Worm (Caenorhabditis elegans) whole organism, late embryonic: ENCODE data around the gene Y59E9AL.36.
A peak's percentile ranks its signal among the peaks of the same experiment; 100 is the strongest.
"Not testable (repeated sequence)": the region's sequence is repeated elsewhere in the genome, so short reads cannot be mapped to it uniquely, and the experiment has no call there.

Experiments
- C38D4.7 ChIP-seq: fragments of 200-800 bp; sonication (Bioruptor generic); optimal IDR thresholded peaks from 2 replicates; lab custom pipeline; 2018; ENCODE audit warnings: mild to moderate bottlenecking, missing genetic modification characterization, moderate library complexity, missing compliant biosample characterization
- K02D7.2 ChIP-seq: sonication (generic microtip); optimal IDR thresholded peaks from 2 replicates; lab custom pipeline; 2017; ENCODE audit warnings: mild to moderate bottlenecking, missing genetic modification characterization, missing compliant biosample characterization
- Y22D7AL.16 ChIP-seq: sonication (generic microtip); optimal IDR thresholded peaks from 2 replicates; lab custom pipeline; 2016; ENCODE audit warnings: missing genetic modification characterization, missing compliant biosample characterization
- ahr-1 ChIP-seq: sonication (generic microtip); optimal IDR thresholded peaks from 2 replicates; lab custom pipeline; 2016; ENCODE audit warnings: missing genetic modification characterization, missing compliant biosample characterization
- ama-1 ChIP-seq: fragments of 150-350 bp; optimal IDR thresholded peaks from 2 replicates; lab custom pipeline; 2014
- ceh-14 ChIP-seq: sonication (generic microtip); optimal IDR thresholded peaks from 2 replicates; lab custom pipeline; 2016; ENCODE audit warnings: missing genotype, missing genetic modification characterization, missing compliant biosample characterization
- ceh-18 ChIP-seq: sonication (generic microtip); optimal IDR thresholded peaks from 2 replicates; lab custom pipeline; 2016; ENCODE audit warnings: missing genetic modification characterization, missing compliant biosample characterization
- ceh-22 ChIP-seq: sonication (generic microtip); optimal IDR thresholded peaks from 2 replicates; lab custom pipeline; 2017; ENCODE audit warnings: missing biosample characterization, missing genetic modification characterization
- ceh-34 ChIP-seq: sonication (generic microtip); optimal IDR thresholded peaks from 2 replicates; lab custom pipeline; 2016; ENCODE audit warnings: mild to moderate bottlenecking, missing genetic modification characterization, missing compliant biosample characterization
- dmd-4 ChIP-seq: sonication (generic microtip); optimal IDR thresholded peaks from 2 replicates; lab custom pipeline; 2016; ENCODE audit warnings: borderline replicate concordance, missing genetic modification characterization, missing compliant biosample characterization
- elt-2 ChIP-seq: sonication (generic microtip); optimal IDR thresholded peaks from 2 replicates; lab custom pipeline; 2016; ENCODE audit warnings: missing genetic modification reagents, missing genetic modification characterization, missing compliant biosample characterization
- elt-4 ChIP-seq: sonication (generic microtip); optimal IDR thresholded peaks from 2 replicates; lab custom pipeline; 2016; ENCODE audit warnings: missing genetic modification characterization, missing compliant biosample characterization
- eyg-1 ChIP-seq: sonication (generic microtip); optimal IDR thresholded peaks from 2 replicates; lab custom pipeline; 2016; ENCODE audit warnings: missing genotype, missing genetic modification characterization, missing compliant biosample characterization
- gmeb-2 ChIP-seq: sonication (generic microtip); optimal IDR thresholded peaks from 2 replicates; lab custom pipeline; 2016; ENCODE audit warnings: missing genetic modification characterization, inconsistent platforms, missing compliant biosample characterization
- hlh-13 ChIP-seq: fragments of 200-800 bp; sonication (Bioruptor generic); optimal IDR thresholded peaks from 2 replicates; lab custom pipeline; 2018; ENCODE audit warnings: mild to moderate bottlenecking, missing genetic modification characterization, missing compliant biosample characterization
- hlh-30 ChIP-seq: sonication (generic microtip); optimal IDR thresholded peaks from 2 replicates; lab custom pipeline; 2017; ENCODE audit warnings: antibody characterized with exemption, missing genetic modification characterization, missing compliant biosample characterization; ENCODE audit not compliant: insufficient read depth
- hlh-6 ChIP-seq: sonication (generic microtip); optimal IDR thresholded peaks from 2 replicates; lab custom pipeline; 2016; ENCODE audit warnings: missing genotype, missing genetic modification characterization, missing compliant biosample characterization
- hlh-8 ChIP-seq: sonication (generic microtip); optimal IDR thresholded peaks from 2 replicates; lab custom pipeline; 2016; ENCODE audit warnings: missing genotype, missing genetic modification characterization, missing compliant biosample characterization
- lim-6 ChIP-seq: sonication (generic microtip); optimal IDR thresholded peaks from 2 replicates; lab custom pipeline; 2016; ENCODE audit warnings: missing genetic modification characterization, missing compliant biosample characterization
- lin-11 ChIP-seq: fragments of 200-800 bp; sonication (Bioruptor generic); optimal IDR thresholded peaks from 2 replicates; lab custom pipeline; 2018; ENCODE audit warnings: mild to moderate bottlenecking, missing genetic modification characterization, missing compliant biosample characterization
- madf-2 ChIP-seq: sonication (generic microtip); optimal IDR thresholded peaks from 2 replicates; lab custom pipeline; 2017; ENCODE audit warnings: missing genetic modification characterization, missing compliant biosample characterization
- odd-2 ChIP-seq: sonication (generic microtip); optimal IDR thresholded peaks from 2 replicates; lab custom pipeline; 2017; ENCODE audit warnings: antibody characterized with exemption, mild to moderate bottlenecking, missing genetic modification characterization, missing compliant biosample characterization
- pag-3 ChIP-seq: sonication (generic microtip); optimal IDR thresholded peaks from 2 replicates; lab custom pipeline; 2016; ENCODE audit warnings: missing compliant biosample characterization, missing genetic modification characterization, borderline replicate concordance
- pros-1 ChIP-seq: fragments of 150-350 bp; optimal IDR thresholded peaks from 2 replicates; lab custom pipeline; 2014; ENCODE audit warnings: missing biosample characterization, missing genetic modification reagents, missing genetic modification characterization
- ref-2 ChIP-seq: sonication (generic microtip); optimal IDR thresholded peaks from 2 replicates; lab custom pipeline; 2016; ENCODE audit warnings: missing genetic modification characterization, missing compliant biosample characterization
- rnt-1 ChIP-seq: sonication (generic microtip); optimal IDR thresholded peaks from 2 replicates; lab custom pipeline; 2016; ENCODE audit warnings: missing genetic modification characterization, missing compliant biosample characterization
- sdc-2 ChIP-seq: sonication (generic microtip); optimal IDR thresholded peaks from 2 replicates; lab custom pipeline; 2016; ENCODE audit warnings: missing genotype, missing genetic modification characterization, missing compliant biosample characterization
- tbx-2 ChIP-seq: sonication (generic microtip); optimal IDR thresholded peaks from 2 replicates; lab custom pipeline; 2016; ENCODE audit warnings: missing genetic modification characterization, missing compliant biosample characterization
- tbx-7 ChIP-seq: sonication (generic microtip); optimal IDR thresholded peaks from 2 replicates; lab custom pipeline; 2016; ENCODE audit warnings: missing genotype, missing genetic modification characterization, missing compliant biosample characterization
- unc-3 ChIP-seq, 2 experiments: fragments of 200-800 bp in 1 of 2; sonication (Bioruptor generic) in 1 of 2; sonication (generic microtip) in 1 of 2; conservative IDR thresholded peaks in 1 of 2; optimal IDR thresholded peaks in 1 of 2; 2 replicates each; pipeline versions ENCODE4 v1.3.6 to Lab custom; 2016 to 2022; ENCODE audit warnings: missing compliant biosample characterization in 2 of 2, missing genetic modification characterization in 2 of 2, missing genetic modification reagents in 1 of 2
- unc-55 ChIP-seq: sonication (generic microtip); optimal IDR thresholded peaks from 2 replicates; lab custom pipeline; 2017; ENCODE audit warnings: missing biosample characterization, missing genetic modification reagents, missing genetic modification characterization
- unc-86 ChIP-seq: sonication (generic microtip); optimal IDR thresholded peaks from 2 replicates; lab custom pipeline; 2016; ENCODE audit warnings: missing genetic modification characterization, missing compliant biosample characterization
- zip-5 ChIP-seq: sonication (generic microtip); optimal IDR thresholded peaks from 2 replicates; lab custom pipeline; 2016; ENCODE audit warnings: missing genetic modification characterization, missing compliant biosample characterization
- ztf-16 ChIP-seq: sonication (generic microtip); optimal IDR thresholded peaks from 2 replicates; lab custom pipeline; 2017; ENCODE audit warnings: missing genetic modification characterization, missing compliant biosample characterization

Y59E9AL.36 gene

DNA sequence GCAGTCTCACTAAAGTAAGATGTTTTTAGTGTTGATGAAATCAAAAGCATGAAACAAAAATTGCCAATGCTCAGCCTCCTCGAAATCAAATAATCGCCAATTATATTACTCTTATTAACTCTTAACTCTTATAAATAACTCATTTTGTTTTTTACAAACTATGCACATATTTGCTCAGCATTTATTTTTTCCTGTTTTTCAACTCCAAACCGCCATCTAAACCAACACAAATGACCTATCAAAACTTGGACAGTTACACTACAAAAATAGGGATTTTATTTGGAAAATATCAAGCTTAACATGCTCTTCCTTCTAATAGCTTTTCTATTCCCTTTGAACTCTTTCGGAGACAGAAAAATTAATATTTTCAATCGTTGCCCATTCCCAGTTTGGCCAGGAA lies 19.3 kb upstream of the Y59E9AL.36 start, which contains the start of gene thn-6:
TSS of gene thn-6 (plus strand) at position 301 of the 400 bp plus-strand sequence.
- TF ChIP-seq odd-2 (tag; lab: Kevin White, UChicago) (no peak), unc-55 (GFP tag; lab: Kevin White, UChicago) (no peak), ahr-1 (tag; lab: Kevin White, UChicago) (no peak), ceh-22 (no peak), zip-5 (tag; lab: Kevin White, UChicago) (no peak), pag-3 (tag; lab: Kevin White, UChicago) (no peak), ceh-14 (no peak), lim-6 (no peak)

DNA sequence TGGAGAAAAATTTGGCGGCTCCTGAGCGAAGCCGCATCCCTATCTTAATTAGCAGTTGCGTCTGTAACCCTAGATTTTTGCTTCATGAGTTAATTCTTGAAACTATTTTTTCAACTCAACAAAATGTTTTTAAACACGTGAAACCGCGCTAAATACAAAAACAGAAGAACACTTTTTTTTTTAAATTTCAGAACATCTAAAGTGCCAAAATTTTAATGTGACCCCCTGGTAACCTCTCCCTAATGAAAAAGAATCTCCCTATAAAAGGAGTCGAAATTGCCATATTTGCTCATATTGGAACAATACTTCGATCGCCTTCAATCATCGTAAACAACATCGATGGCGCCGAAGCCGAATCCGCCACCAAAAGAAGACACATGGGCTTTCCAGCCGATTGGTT lies 17.3 kb upstream of the Y59E9AL.36 start, which contains the start of gene nsph-4.1:
TSS of gene nsph-4.1 (plus strand) at position 301 of the 400 bp plus-strand sequence.
- not testable (repeated sequence) for TF ChIP-seq tbx-2 (tag; lab: Kevin White, UChicago); ceh-14; hlh-30

DNA sequence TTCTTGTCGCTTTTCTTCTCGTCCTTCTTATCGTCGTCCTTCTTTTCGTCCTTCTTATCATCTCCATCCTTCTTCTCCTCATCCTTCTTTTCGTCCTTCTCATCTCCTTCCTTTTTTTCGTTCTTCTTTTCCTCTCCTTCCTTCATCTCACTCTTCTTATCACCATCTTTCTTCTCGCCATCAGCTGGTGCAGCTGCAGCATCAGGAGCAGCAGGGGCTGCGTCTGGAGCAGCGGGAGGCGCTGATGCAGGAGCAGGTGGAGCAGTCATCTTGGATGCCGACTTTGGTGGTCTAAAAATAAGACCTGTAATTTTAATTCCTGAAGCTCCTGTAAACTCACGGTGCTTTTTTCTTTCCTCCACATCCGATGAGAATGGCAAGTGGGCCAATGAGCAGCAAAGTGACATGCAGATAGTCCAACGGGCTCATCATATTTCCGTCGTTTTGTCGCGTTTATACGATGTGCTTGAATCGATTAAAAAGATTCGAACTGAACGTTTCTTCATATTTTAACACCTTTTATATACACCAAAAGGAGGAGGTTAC lies 16.1 kb upstream of the Y59E9AL.36 start, which contains the start of gene cylc-1:
TSS of gene cylc-1 (minus strand) at position 496 of the 546 bp plus-strand sequence.
- TF ChIP-seq ceh-34, ceh-18, elt-4 (tag; lab: Kevin White, UChicago): not testable (repeated sequence)

DNA sequence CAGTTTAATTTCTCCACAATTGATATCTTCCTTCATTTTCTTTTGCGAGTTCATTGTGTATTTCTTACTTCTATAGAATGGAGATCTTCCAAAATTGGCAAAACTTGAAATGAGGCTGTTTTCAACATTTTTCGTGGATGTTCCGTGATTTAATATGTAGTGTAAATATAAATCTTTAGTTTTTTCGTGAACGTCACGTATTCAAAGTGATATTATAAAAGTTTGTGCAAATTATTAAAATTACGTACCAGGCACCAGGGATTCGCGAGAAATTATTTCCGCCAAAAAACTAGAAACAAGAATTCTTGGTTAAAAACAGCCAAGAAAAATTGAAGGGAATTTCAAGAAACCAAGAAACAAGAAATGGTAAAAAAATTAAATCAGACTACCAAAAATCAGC lies 15.0 kb upstream of the Y59E9AL.36 start, which contains the start of gene Y59E9AL.8:
TSS of gene Y59E9AL.8 (minus strand) at position 101 of the 400 bp plus-strand sequence.
- TF ChIP-seq zip-5 (tag; lab: Kevin White, UChicago) = no peak
- TF ChIP-seq ref-2 = no peak
- TF ChIP-seq dmd-4 = no peak
- TF ChIP-seq ama-1 (lab: Kevin White, UChicago) = no peak
- no peak for TF ChIP-seq ahr-1 (tag; lab: Kevin White, UChicago)

DNA sequence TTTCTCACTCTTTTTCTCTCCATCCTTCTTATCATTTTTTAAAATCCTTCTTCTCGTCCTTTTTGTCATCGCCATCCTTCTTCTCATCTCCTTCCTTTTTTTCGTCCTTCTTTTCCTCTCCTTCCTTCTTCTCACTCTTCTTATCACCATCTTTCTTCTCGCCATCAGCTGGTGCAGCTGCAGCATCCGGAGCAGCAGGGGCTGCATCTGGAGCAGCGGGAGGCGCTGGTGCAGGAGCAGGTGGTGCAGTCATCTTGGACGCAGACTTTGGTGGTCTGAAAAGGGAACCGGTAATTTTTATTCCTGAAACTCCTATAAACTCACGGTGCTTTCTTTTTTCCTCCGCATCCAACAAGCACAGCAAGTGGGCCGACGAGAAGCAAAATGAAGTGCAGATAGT lies 12.4 kb upstream of the Y59E9AL.36 start:
- no peak for TF ChIP-seq lin-11
- peak; percentile 15 for TF ChIP-seq elt-4 (tag; lab: Kevin White, UChicago)
- TF ChIP-seq sdc-2 (tag; lab: Kevin White, UChicago) = no peak
- no peak for TF ChIP-seq ahr-1 (tag; lab: Kevin White, UChicago)
- no peak for TF ChIP-seq unc-86 (tag; lab: Kevin White, UChicago)
- TF ChIP-seq, all 69 proteins: peak for 1

DNA sequence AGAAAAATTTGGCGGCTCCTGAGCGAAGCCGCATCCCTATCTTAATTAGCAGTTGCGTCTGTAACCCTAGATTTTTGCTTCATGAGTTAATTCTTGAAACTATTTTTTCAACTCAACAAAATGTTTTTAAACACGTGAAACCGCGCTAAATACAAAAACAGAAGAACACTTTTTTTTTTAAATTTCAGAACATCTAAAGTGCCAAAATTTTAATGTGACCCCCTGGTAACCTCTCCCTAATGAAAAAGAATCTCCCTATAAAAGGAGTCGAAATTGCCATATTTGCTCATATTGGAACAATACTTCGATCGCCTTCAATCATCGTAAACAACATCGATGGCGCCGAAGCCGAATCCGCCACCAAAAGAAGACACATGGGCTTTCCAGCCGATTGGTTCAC lies 9.2 kb upstream of the Y59E9AL.36 start, which contains the start of gene nsph-4.2:
TSS of gene nsph-4.2 (plus strand) at position 301 of the 400 bp plus-strand sequence.
- TF ChIP-seq eyg-1 (tag; lab: Kevin White, UChicago); Y22D7AL.16 (tag; lab: Kevin White, UChicago); ref-2: not testable (repeated sequence)
- TF ChIP-seq, all 69 proteins: peak for 0; not testable (repeated sequence) for 69

DNA sequence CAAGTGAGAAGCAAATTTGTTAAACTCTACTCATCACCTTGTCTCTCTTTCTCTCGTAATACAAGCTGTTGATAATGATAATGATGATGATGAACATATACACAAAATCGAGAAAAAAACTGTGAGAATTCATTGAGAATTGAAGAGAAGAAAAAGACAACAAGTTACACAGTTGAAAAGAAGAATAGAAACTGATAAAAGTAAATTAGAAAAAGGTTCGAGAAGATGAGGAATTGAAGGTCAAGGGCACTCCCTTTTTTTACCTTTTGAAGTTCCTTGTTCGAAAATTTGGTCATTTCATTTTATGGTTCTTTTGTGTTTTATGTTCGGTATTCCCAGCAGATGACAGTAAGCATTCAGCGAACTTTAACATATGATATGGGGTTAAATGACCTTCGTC lies 7.1 kb upstream of the Y59E9AL.36 start:
- no peak for TF ChIP-seq ref-2
- no peak for TF ChIP-seq unc-3 (GFP tag; conservative IDR thresholded peaks at IDR 0.05; lab: Robert Waterston, UW)
- no peak for TF ChIP-seq unc-3 (tag; optimal IDR thresholded peaks at IDR 0.05; lab: Kevin White, UChicago)
- TF ChIP-seq Y22D7AL.16 (tag; lab: Kevin White, UChicago) = no peak
- TF ChIP-seq gmeb-2 (tag; lab: Kevin White, UChicago) = no peak

DNA sequence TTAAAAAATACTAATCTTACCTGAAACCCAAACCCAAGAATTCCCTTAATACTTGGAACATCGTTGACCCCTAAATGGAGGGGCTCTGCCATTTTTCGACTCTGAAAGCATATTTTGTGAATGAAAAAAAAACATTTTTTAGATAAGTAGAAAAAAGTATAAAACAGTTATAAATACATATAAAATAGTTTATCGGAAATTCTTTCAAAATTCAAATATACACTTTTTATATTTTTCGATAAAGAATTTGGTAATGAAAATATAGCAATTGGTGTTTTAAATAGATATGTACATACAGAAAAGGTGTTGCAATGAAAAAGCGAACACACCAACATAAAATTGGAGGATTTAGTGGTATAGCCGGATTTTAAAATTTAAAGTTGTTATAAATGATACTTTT lies 5.8 kb upstream of the Y59E9AL.36 start, which contains the start of gene Y59E9AL.4:
TSS of gene Y59E9AL.4 (minus strand) at position 101 of the 400 bp plus-strand sequence.
- TF ChIP-seq madf-2 (tag; lab: Kevin White, UChicago) = no peak
- TF ChIP-seq gmeb-2 (tag; lab: Kevin White, UChicago) = no peak
- TF ChIP-seq hlh-13 = no peak
- TF ChIP-seq pag-3 (tag; lab: Kevin White, UChicago) = no peak
- no peak for TF ChIP-seq unc-3 (GFP tag; conservative IDR thresholded peaks at IDR 0.05; lab: Robert Waterston, UW)
- TF ChIP-seq unc-3 (tag; optimal IDR thresholded peaks at IDR 0.05; lab: Kevin White, UChicago) = no peak
- no peak for TF ChIP-seq elt-4 (tag; lab: Kevin White, UChicago)
- TF ChIP-seq pros-1 (tag; lab: Kevin White, UChicago) = no peak
- no peak for TF ChIP-seq tbx-7 (tag; lab: Kevin White, UChicago)
- TF ChIP-seq ztf-16 (tag; lab: Kevin White, UChicago) = no peak
- TF ChIP-seq elt-2 (tag; lab: Kevin White, UChicago) = no peak
- no peak for TF ChIP-seq rnt-1 (tag; lab: Kevin White, UChicago)
- TF ChIP-seq hlh-6 (tag; lab: Kevin White, UChicago) = no peak
- TF ChIP-seq C38D4.7 (GFP tag; lab: Kevin White, UChicago) = no peak
- no peak for TF ChIP-seq K02D7.2
- no peak for TF ChIP-seq hlh-30
- TF ChIP-seq hlh-8 (tag; lab: Kevin White, UChicago) = no peak
